Worm (Caenorhabditis elegans) whole organism, L3 larva: ENCODE measurements around the gene srd-54.

ENCODE experiments used
- ZK546.5 ChIP-seq: sonication (generic microtip); optimal IDR thresholded peaks from 2 replicates; lab custom pipeline; 2017; ENCODE audit warnings: missing biosample characterization, missing genetic modification characterization
- ceh-16 ChIP-seq: sonication (generic microtip); optimal IDR thresholded peaks from 2 replicates; lab custom pipeline; 2017; ENCODE audit warnings: missing biosample characterization, missing genetic modification characterization
- egl-27 ChIP-seq: sonication (generic microtip); optimal IDR thresholded peaks from 4 replicates; lab custom pipeline; 2017; ENCODE audit warnings: missing biosample characterization, missing genetic modification reagents, missing genetic modification characterization
- elt-3 ChIP-seq, 3 experiments: fragments of 150-350 bp in 1 of 3; sonication (generic microtip) in 2 of 3; optimal IDR thresholded peaks; 2 replicates in 2 of 3; 4 replicates in 1 of 3; lab custom pipeline; 2014 to 2017; ENCODE audit warnings: missing biosample characterization in 3 of 3, missing genetic modification characterization in 3 of 3
- eor-1 ChIP-seq, 2 experiments: fragments of 150-350 bp; optimal IDR thresholded peaks; 2 replicates each; lab custom pipeline; 2014 to 2018; ENCODE audit warnings: missing biosample characterization in 2 of 2, missing genetic modification characterization in 2 of 2
- fos-1 ChIP-seq: fragments of 150-350 bp; optimal IDR thresholded peaks from 2 replicates; lab custom pipeline; 2014; ENCODE audit warnings: missing biosample characterization, missing genetic modification characterization
- jun-1 ChIP-seq: fragments of 150-350 bp; optimal IDR thresholded peaks from 2 replicates; lab custom pipeline; 2014; ENCODE audit warnings: missing biosample characterization, missing genetic modification reagents, missing genetic modification characterization
- lsy-12 ChIP-seq: sonication (generic microtip); optimal IDR thresholded peaks from 2 replicates; lab custom pipeline; 2016; ENCODE audit warnings: mild to moderate bottlenecking, missing genetic modification characterization, missing compliant biosample characterization
- nhr-237 ChIP-seq: fragments of 150-350 bp; optimal IDR thresholded peaks from 2 replicates; lab custom pipeline; 2014; ENCODE audit warnings: missing biosample characterization, missing genetic modification characterization
- nhr-28 ChIP-seq: fragments of 150-350 bp; optimal IDR thresholded peaks from 2 replicates; lab custom pipeline; 2014; ENCODE audit warnings: missing biosample characterization, missing genetic modification characterization
- nhr-67 ChIP-seq: fragments of 150-350 bp; optimal IDR thresholded peaks from 2 replicates; lab custom pipeline; 2014; ENCODE audit warnings: missing biosample characterization, missing genetic modification characterization
- pqm-1 ChIP-seq: fragments of 150-350 bp; optimal IDR thresholded peaks from 2 replicates; lab custom pipeline; 2017; ENCODE audit warnings: missing biosample characterization, missing genetic modification characterization, inconsistent platforms
- zag-1 ChIP-seq: fragments of 150-350 bp; optimal IDR thresholded peaks from 2 replicates; lab custom pipeline; 2014; ENCODE audit warnings: missing biosample characterization, missing genetic modification characterization
- ztf-4 ChIP-seq: fragments of 150-350 bp; optimal IDR thresholded peaks from 2 replicates; lab custom pipeline; 2014; ENCODE audit warnings: missing biosample characterization, missing genetic modification characterization

ce11 chrII:7398712-7399111, 33.7 kb upstream of the srd-54 start, which contains the start of gene C07D10.1:
- TF ChIP-seq jun-1 (tag; lab: Kevin White, UChicago) (no peak), ceh-16 (tag; lab: Kevin White, UChicago) (no peak), nhr-28 (no peak), fos-1 (tag; lab: Kevin White, UChicago) (no peak), nhr-237 (tag; lab: Kevin White, UChicago) (no peak), pqm-1 (tag; lab: Kevin White, UChicago) (no peak), elt-3 (tag; optimal IDR thresholded peaks at IDR 0.05; lab: Kevin White, UChicago) (no peak), lsy-12 (no peak), eor-1 (tag; optimal IDR thresholded peaks at IDR 0.05; lab: Kevin White, UChicago) (no peak), egl-27 (no peak), ztf-4 (tag; lab: Kevin White, UChicago) (no peak), zag-1 (no peak), ZK546.5 (tag; lab: Kevin White, UChicago) (no peak), nhr-67 (no peak)
